Fruit fly (Drosophila melanogaster): Measurements from ENCODE around the gene Phlpp.

The Phlpp gene

dm6 chr2L:19014032-19014880 is 44.7 kb upstream of the Phlpp start (continued):
- peak; percentile 42; the same call in 1 of the 2 replicates for TF ChIP-seq CG32532 (GFP tag; IDR thresholded peaks at IDR 0.05)
- TF ChIP-seq CG14860 (GFP tag; IDR thresholded peaks at IDR 0.05; ENCODE audit: partially characterized antibody) = no peak
- TF ChIP-seq Hsf (GFP tag; optimal IDR thresholded peaks at IDR 0.05) = peak; percentile 29
- no peak for TF ChIP-seq Lpt (GFP tag; optimal IDR thresholded peaks at IDR 0.05)
- no peak for TF ChIP-seq nerfin-2 (GFP tag; IDR thresholded peaks at IDR 0.05; ENCODE audit: partially characterized antibody)
- peak; percentile 79 for TF ChIP-seq CG17359 (tag; optimal IDR thresholded peaks at IDR 0.05)
- TF ChIP-seq CG17568 (GFP tag; optimal IDR thresholded peaks at IDR 0.05) = peak; percentile 18
- TF ChIP-seq Hr78 (GFP tag; optimal IDR thresholded peaks at IDR 0.05) = peak in 1 of 2 experiments; percentile 26
- TF ChIP-seq sens-2 (GFP tag; IDR thresholded peaks at IDR 0.05) = no peak
- no peak for TF ChIP-seq HLH4C (GFP tag; IDR thresholded peaks at IDR 0.05; ENCODE audit: partially characterized antibody)
- TF ChIP-seq Neu2 (GFP tag; optimal IDR thresholded peaks at IDR 0.05; ENCODE audit: borderline replicate concordance) = no peak
- no peak for TF ChIP-seq CG1832 (GFP tag; optimal IDR thresholded peaks at IDR 0.05)
- no peak for TF ChIP-seq chn (GFP tag; optimal IDR thresholded peaks at IDR 0.05)
- TF ChIP-seq sob (GFP tag; IDR thresholded peaks at IDR 0.05) = peak; percentile 67
- TF ChIP-seq CG10147 (GFP tag; optimal IDR thresholded peaks at IDR 0.05) = peak; percentile 82
- peak; percentile 68 for TF ChIP-seq CG17829 (tag; optimal IDR thresholded peaks at IDR 0.05)
- no peak for TF ChIP-seq ftz-f1 (GFP tag; optimal IDR thresholded peaks at IDR 0.05)
- no peak for TF ChIP-seq p53 (GFP tag; optimal IDR thresholded peaks at IDR 0.05)
- peak; percentile 74 for TF ChIP-seq CG6683 (GFP tag; optimal IDR thresholded peaks at IDR 0.05)
- TF ChIP-seq Aef1 (GFP tag; IDR thresholded peaks at IDR 0.05) = peak; percentile 58; the same call in 2 of the 3 replicates
- no peak for TF ChIP-seq ase (GFP tag; IDR thresholded peaks at IDR 0.05)
- peak; percentile 70 for TF ChIP-seq sug (tag; optimal IDR thresholded peaks at IDR 0.05)
- TF ChIP-seq chif (GFP tag; optimal IDR thresholded peaks at IDR 0.05) = peak in 1 of 2 experiments; percentile 8
- TF ChIP-seq CG6254 (GFP tag; optimal IDR thresholded peaks at IDR 0.05) = peak; percentile 11
- TF ChIP-seq Meics (GFP tag; optimal IDR thresholded peaks at IDR 0.05) = peak; percentile 88
- TF ChIP-seq ems (GFP tag; optimal IDR thresholded peaks at IDR 0.05) = no peak
- peak; percentile 50 for TF ChIP-seq CG14441 (GFP tag; IDR thresholded peaks at IDR 0.05)
- TF ChIP-seq Optix (GFP tag; IDR thresholded peaks at IDR 0.05) = no peak
- peak; percentile 58 for TF ChIP-seq ind (GFP tag; optimal IDR thresholded peaks at IDR 0.05)
- TF ChIP-seq CG30431 (GFP tag; optimal IDR thresholded peaks at IDR 0.05) = peak; percentile 12
- peak; percentile 6 for TF ChIP-seq YL-1 (GFP tag; optimal IDR thresholded peaks at IDR 0.05)
- TF ChIP-seq CG4424 (GFP tag; optimal IDR thresholded peaks at IDR 0.05) = peak; percentile 53
- no peak for TF ChIP-seq hb (GFP tag; IDR thresholded peaks at IDR 0.05; ENCODE audit: partially characterized antibody)
- TF ChIP-seq CG2116 (GFP tag; optimal IDR thresholded peaks at IDR 0.05) = peak; percentile 24
- TF ChIP-seq dmrt11E (tag; optimal IDR thresholded peaks at IDR 0.05) = no peak
- no peak for TF ChIP-seq CG3163 (GFP tag; optimal IDR thresholded peaks at IDR 0.05)
- no peak for TF ChIP-seq knrl (GFP tag; IDR thresholded peaks at IDR 0.05; ENCODE audit: partially characterized antibody)
- TF ChIP-seq nerfin-1 (tag; optimal IDR thresholded peaks at IDR 0.05) = peak; percentile 69
- TF ChIP-seq Mrtf (GFP tag; IDR thresholded peaks at IDR 0.05) = 0 out of 3 replicates have a peak, but pooled peaks have one; percentile 30
- TF ChIP-seq CG7372 (GFP tag; IDR thresholded peaks at IDR 0.05) = 0 out of 2 replicates have a peak, but pooled peaks have one; percentile 48
- 0 out of 3 replicates have a peak, but pooled peaks have one; percentile 34 for TF ChIP-seq CG11093 (GFP tag; IDR thresholded peaks at IDR 0.05)
- no peak for TF ChIP-seq CG6175 (GFP tag; IDR thresholded peaks at IDR 0.05)
- no peak for TF ChIP-seq CG31365 (tag; optimal IDR thresholded peaks at IDR 0.05)
- no peak for TF ChIP-seq trh (GFP tag; optimal IDR thresholded peaks at IDR 0.05)
- TF ChIP-seq CG8359 (GFP tag; optimal IDR thresholded peaks at IDR 0.05; ENCODE audit: borderline replicate concordance) = peak; percentile 27
- no peak for TF ChIP-seq HLHmδ (GFP tag; optimal IDR thresholded peaks at IDR 0.05)
- TF ChIP-seq abd-A (tag; optimal IDR thresholded peaks at IDR 0.05) = peak; percentile 96
- peak; percentile 79 for TF ChIP-seq CG2712 (tag; optimal IDR thresholded peaks at IDR 0.05)

Measured in whole organism, embryonic.